Fruit fly (Drosophila melanogaster) S2 (cell line): ENCODE measurements around the gene Qsox2.

Experiments
- CG8478 ChIP-seq: fragments of >200 bp; optimal IDR thresholded peaks from 2 replicates; lab custom pipeline; 2018
- CTCF ChIP-seq, 2 experiments: fragments of >200 bp; optimal IDR thresholded peaks; 2 replicates each; lab custom pipeline; 2018

- TF ChIP-seq CG8478 (lab: Kevin White, UChicago) (no peak), CTCF (optimal IDR thresholded peaks at IDR 0.05; lab: Kevin White, UChicago) (no peak)
These were observed 8.7 kb downstream of the Qsox2 start for dm6 chr3R:21922244-21922643.
